Fruit fly (Drosophila melanogaster) S2 (cell line): ENCODE results near the gene bel.

Experiments used
- CG8478 ChIP-seq: fragments of >200 bp; optimal IDR thresholded peaks from 2 replicates; lab custom pipeline; 2018
- CTCF ChIP-seq, 2 experiments: fragments of >200 bp; optimal IDR thresholded peaks; 2 replicates each; lab custom pipeline; 2018

DNA sequence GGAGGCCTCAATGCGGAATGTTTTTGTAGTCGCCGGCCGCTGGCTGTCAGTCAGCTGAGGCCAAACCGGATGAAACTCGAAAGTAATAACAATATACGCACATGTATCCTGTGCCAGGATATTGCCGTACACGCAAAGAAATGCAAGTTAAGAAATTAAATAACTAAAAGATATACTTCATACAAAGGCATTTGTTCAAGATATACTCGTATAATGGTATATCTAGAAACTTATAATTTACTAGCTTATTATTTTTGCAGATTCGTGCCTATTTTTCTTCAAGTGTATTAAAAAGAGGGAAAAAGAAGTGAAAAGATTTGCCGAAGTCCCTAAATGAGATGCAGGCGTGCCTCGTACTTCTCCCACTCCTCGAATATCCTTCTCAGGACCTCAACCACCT, 22.7 kb upstream of the bel start:
- no peak for TF ChIP-seq CG8478 (lab: Kevin White, UChicago)
- no peak for TF ChIP-seq CTCF (optimal IDR thresholded peaks at IDR 0.05; lab: Kevin White, UChicago)
